Fruit fly (Drosophila melanogaster): ENCODE measurements around the gene Spase22-23.

dm6 chr3R:24202723-24203122, 27.1 kb downstream of the Spase22-23 start:
- TF ChIP-seq Mnt (GFP tag; optimal IDR thresholded peaks at IDR 0.05) = no peak
- TF ChIP-seq CG14711 (tag; optimal IDR thresholded peaks at IDR 0.05) = no peak
- TF ChIP-seq kay (GFP tag; ENCODE audit: borderline replicate concordance) = no peak
- no peak for TF ChIP-seq Clk (GFP tag; optimal IDR thresholded peaks at IDR 0.05)
- TF ChIP-seq CG5204 (GFP tag; optimal IDR thresholded peaks at IDR 0.05) = no peak
- no peak for TF ChIP-seq CG7045 (GFP tag; optimal IDR thresholded peaks at IDR 0.05)
- TF ChIP-seq CG11617 (GFP tag; optimal IDR thresholded peaks at IDR 0.05) = no peak
- no peak for TF ChIP-seq Hr96 (GFP tag; optimal IDR thresholded peaks at IDR 0.05)
- TF ChIP-seq CG33017 (tag; optimal IDR thresholded peaks at IDR 0.05) = no peak
- TF ChIP-seq CG1620 (GFP tag; optimal IDR thresholded peaks at IDR 0.05) = no peak
- no peak for TF ChIP-seq Crg-1 (GFP tag; optimal IDR thresholded peaks at IDR 0.05)
- no peak for TF ChIP-seq CG7101 (tag; optimal IDR thresholded peaks at IDR 0.05)
- TF ChIP-seq cnc (optimal IDR thresholded peaks at IDR 0.05) = no peak
- TF ChIP-seq cic (GFP tag; optimal IDR thresholded peaks at IDR 0.05) = no peak
